Fruit fly (Drosophila melanogaster): ENCODE data around the gene Amnionless.

The Amnionless gene

DNA sequence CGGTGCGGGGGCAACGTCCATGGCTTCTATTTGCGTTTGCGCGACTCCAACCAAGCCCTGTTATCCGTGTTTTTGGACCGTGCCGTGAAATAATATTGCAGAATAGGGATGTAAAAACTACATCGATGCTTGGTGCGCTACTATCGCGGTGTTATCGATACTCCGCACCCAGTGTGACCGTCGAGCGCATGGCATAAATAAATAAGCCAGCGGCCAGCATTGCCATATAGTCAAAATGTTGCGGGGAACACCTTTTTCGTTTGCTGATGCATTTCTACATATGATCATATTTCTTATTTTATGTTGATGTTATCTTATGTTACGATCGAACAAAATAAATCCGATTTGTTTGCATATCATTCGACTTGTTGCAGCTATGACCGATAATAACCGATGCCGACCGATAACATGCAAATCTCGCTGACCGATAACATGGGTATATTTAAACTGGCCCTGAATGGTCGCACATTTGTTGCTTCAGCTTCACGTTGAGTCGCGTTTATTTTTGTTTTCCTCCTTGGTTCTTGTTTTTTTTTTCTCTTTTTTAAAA is 11.7 kb downstream of the Amnionless start, which contains the start of gene smo (continued):
- TF ChIP-seq corto (GFP tag; optimal IDR thresholded peaks at IDR 0.05): no peak
- peak; percentile 98 for TF ChIP-seq Sry-δ (GFP tag; optimal IDR thresholded peaks at IDR 0.05)
- no peak for TF ChIP-seq Hand (GFP tag; optimal IDR thresholded peaks at IDR 0.05)
- no peak for TF ChIP-seq CG7357 (GFP tag; IDR thresholded peaks at IDR 0.05)
- no peak for TF ChIP-seq ash1 (GFP tag; optimal IDR thresholded peaks at IDR 0.05)
- peak; percentile 81 for TF ChIP-seq hkb (optimal IDR thresholded peaks at IDR 0.05)
- TF ChIP-seq hkb (GFP tag; IDR thresholded peaks at IDR 0.05): no peak
- TF ChIP-seq sens (GFP tag): peak; percentile 84
- TF ChIP-seq CG13624 (GFP tag; optimal IDR thresholded peaks at IDR 0.05): peak; percentile 24
- no peak for TF ChIP-seq ham (GFP tag; IDR thresholded peaks at IDR 0.05)
- peak in 1 of 3 experiments; percentile 14 for TF ChIP-seq Stat92E (GFP tag; optimal IDR thresholded peaks at IDR 0.05)
- peak; percentile 26 for TF ChIP-seq ind (GFP tag; optimal IDR thresholded peaks at IDR 0.05)
- peak; percentile 90 for TF ChIP-seq CG2116 (GFP tag; optimal IDR thresholded peaks at IDR 0.05)
- TF ChIP-seq Hr78 (GFP tag; optimal IDR thresholded peaks at IDR 0.05): no peak
- peak; percentile 81; the same call in 2 of the 3 replicates for TF ChIP-seq CG6791 (GFP tag; IDR thresholded peaks at IDR 0.05; ENCODE audit: partially characterized antibody)
- no peak for TF ChIP-seq CG3065 (GFP tag; optimal IDR thresholded peaks at IDR 0.05)
- peak in 1 of 2 experiments; percentile 19 for TF ChIP-seq crp (GFP tag; optimal IDR thresholded peaks at IDR 0.05)
- no peak for TF ChIP-seq CG17385 (GFP tag; optimal IDR thresholded peaks at IDR 0.05)
- TF ChIP-seq C15 (GFP tag; IDR thresholded peaks at IDR 0.05): no peak
- TF ChIP-seq hb (GFP tag; IDR thresholded peaks at IDR 0.05; ENCODE audit: partially characterized antibody): peak; percentile 89
- TF ChIP-seq BEAF-32 (GFP tag; optimal IDR thresholded peaks at IDR 0.05): peak; percentile 97
- peak; percentile 41; the same call in 2 of the 3 replicates for TF ChIP-seq CG17361 (GFP tag; IDR thresholded peaks at IDR 0.05)
- TF ChIP-seq HLH4C (GFP tag; IDR thresholded peaks at IDR 0.05; ENCODE audit: partially characterized antibody): peak; percentile 86
- no peak for TF ChIP-seq seq (GFP tag; IDR thresholded peaks at IDR 0.05)
- TF ChIP-seq gro (GFP tag; optimal IDR thresholded peaks at IDR 0.05): peak; percentile 32
- peak; percentile 56 for TF ChIP-seq Xbp1 (GFP tag; optimal IDR thresholded peaks at IDR 0.05)
- TF ChIP-seq CG32772 (GFP tag; IDR thresholded peaks at IDR 0.05): no peak
- TF ChIP-seq tx (GFP tag; optimal IDR thresholded peaks at IDR 0.05): no peak
- no peak for TF ChIP-seq CG17328 (GFP tag; IDR thresholded peaks at IDR 0.05)
- no peak for TF ChIP-seq gcm (GFP tag; optimal IDR thresholded peaks at IDR 0.05)
- no peak for TF ChIP-seq CG3726 (GFP tag; IDR thresholded peaks at IDR 0.05)
- TF ChIP-seq danr (GFP tag; IDR thresholded peaks at IDR 0.05): no peak
- no peak for TF ChIP-seq exex (tag; optimal IDR thresholded peaks at IDR 0.05)
- no peak for TF ChIP-seq CG4707 (GFP tag; optimal IDR thresholded peaks at IDR 0.05)
- no peak for TF ChIP-seq sima (GFP tag; optimal IDR thresholded peaks at IDR 0.05)
- no peak for TF ChIP-seq CG10321 (GFP tag; IDR thresholded peaks at IDR 0.05)
- no peak for TF ChIP-seq gce (GFP tag; IDR thresholded peaks at IDR 0.05)
- no peak for TF ChIP-seq CG34376 (GFP tag; optimal IDR thresholded peaks at IDR 0.05)
- TF ChIP-seq B-H2 (GFP tag; optimal IDR thresholded peaks at IDR 0.05): no peak
- no peak for TF ChIP-seq mirr (GFP tag; optimal IDR thresholded peaks at IDR 0.05)
- peak; percentile 99 for TF ChIP-seq CG11504 (tag; optimal IDR thresholded peaks at IDR 0.05)
- TF ChIP-seq Gug (GFP tag; IDR thresholded peaks at IDR 0.05): peak; percentile 9; the same call in 1 of the 4 replicates
- TF ChIP-seq fd3F (GFP tag; optimal IDR thresholded peaks at IDR 0.05): no peak
- no peak for TF ChIP-seq ara (GFP tag; IDR thresholded peaks at IDR 0.05)
- TF ChIP-seq sna (GFP tag; IDR thresholded peaks at IDR 0.05; ENCODE audit: partially characterized antibody): peak; percentile 76; the same call in 1 of the 2 replicates
- peak; percentile 30 for TF ChIP-seq Antp (GFP tag; optimal IDR thresholded peaks at IDR 0.05)
- TF ChIP-seq rib (GFP tag; IDR thresholded peaks at IDR 0.05): no peak
- TF ChIP-seq YL-1 (GFP tag; optimal IDR thresholded peaks at IDR 0.05): peak; percentile 79
- no peak for TF ChIP-seq CG31365 (tag; optimal IDR thresholded peaks at IDR 0.05)
- TF ChIP-seq CG1233 (GFP tag; optimal IDR thresholded peaks at IDR 0.05): no peak
